Worm (Caenorhabditis elegans) whole organism, early embryonic: ENCODE results near the gene T26A5.6.

Experiments used
- ceh-13 ChIP-seq: fragments of 200-800 bp; sonication (Bioruptor generic); optimal IDR thresholded peaks from 2 replicates; lab custom pipeline; 2018; ENCODE audit warnings: mild to moderate bottlenecking, missing genetic modification characterization, missing compliant biosample characterization
- pes-1 ChIP-seq: fragments of 200-800 bp; sonication (Bioruptor generic); IDR thresholded peaks from 2 replicates; pipeline ENCODE4 v1.3.6; 2022; ENCODE audit warnings: missing genetic modification reagents, missing genetic modification characterization, missing compliant biosample characterization

DNA sequence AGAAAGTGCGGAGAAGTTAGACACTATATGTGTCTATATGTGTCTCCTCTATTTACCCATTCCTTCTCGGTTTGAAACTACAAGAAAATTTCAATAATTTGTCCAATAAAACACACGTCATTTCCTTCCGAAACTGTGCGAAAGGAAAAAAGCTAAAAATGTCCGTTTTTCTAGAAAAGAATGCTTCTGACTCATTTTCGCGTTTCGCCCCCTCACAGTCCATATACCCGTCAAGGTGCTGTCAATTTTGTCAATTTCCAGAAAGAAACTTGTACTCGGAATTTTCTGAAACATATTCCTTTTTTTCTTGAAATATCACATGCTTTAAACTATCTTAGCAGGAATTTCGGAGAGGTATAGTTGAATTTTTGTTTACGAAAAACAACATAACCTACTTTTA lies 47.7 kb downstream of the T26A5.6 start:
- TF ChIP-seq ceh-13 (GFP tag; lab: Kevin White, UChicago) (no peak), pes-1 (no peak)
